Fruit fly (Drosophila melanogaster) whole organism, wandering third instar larva: ENCODE measurements around the gene eater.

Experiments
- Abd-B ChIP-seq: fragments of >200 bp; optimal IDR thresholded peaks from 2 replicates; lab custom pipeline; 2017; ENCODE audit warnings: missing biosample characterization, missing genetic modification characterization
- CG32264 ChIP-seq: fragments of 200-800 bp; sonication (Bioruptor generic); optimal IDR thresholded peaks from 2 replicates; lab custom pipeline; 2016; ENCODE audit warnings: missing biosample characterization, missing genetic modification characterization
- CG9705 ChIP-seq: fragments of 200-800 bp; sonication (Bioruptor generic); optimal IDR thresholded peaks from 2 replicates; lab custom pipeline; 2018; ENCODE audit warnings: missing biosample characterization, mild to moderate bottlenecking, missing genetic modification characterization
- CrebA ChIP-seq: fragments of 200-800 bp; sonication (Bioruptor generic); optimal IDR thresholded peaks from 2 replicates; lab custom pipeline; 2016; ENCODE audit warnings: missing biosample characterization, mild to moderate bottlenecking, missing genetic modification characterization, borderline replicate concordance
- Dfd ChIP-seq: fragments of >200 bp; optimal IDR thresholded peaks from 2 replicates; lab custom pipeline; 2017; ENCODE audit warnings: missing biosample characterization, missing genetic modification characterization
- Dif ChIP-seq: fragments of 200-275, 200-300 bp; sonication (Bioruptor generic); optimal IDR thresholded peaks from 2 replicates; lab custom pipeline; 2018; ENCODE audit warnings: missing biosample characterization, missing genetic modification characterization; ENCODE audit not compliant: partially characterized antibody
- HLH106 ChIP-seq: fragments of 200-800 bp; optimal IDR thresholded peaks from 3 replicates; lab custom pipeline; 2019; ENCODE audit warnings: missing biosample characterization, mild to moderate bottlenecking, missing genetic modification characterization, moderate library complexity
- Hnf4 ChIP-seq: fragments of 200-800 bp; sonication (Bioruptor generic); optimal IDR thresholded peaks from 2 replicates; lab custom pipeline; 2016; ENCODE audit warnings: missing biosample characterization, mild to moderate bottlenecking, missing genetic modification characterization
- Hr78 ChIP-seq: fragments of >200 bp; optimal IDR thresholded peaks from 2 replicates; lab custom pipeline; 2017; ENCODE audit warnings: missing biosample characterization, missing genetic modification characterization
- Hr83 ChIP-seq: fragments of 200-300 bp; sonication (Bioruptor generic); optimal IDR thresholded peaks from 2 replicates; lab custom pipeline; 2016; ENCODE audit warnings: missing biosample characterization, mild to moderate bottlenecking, missing genetic modification characterization, moderate library complexity; ENCODE audit not compliant: poor library complexity, severe bottlenecking
- Jra ChIP-seq: sonication (Bioruptor generic); optimal IDR thresholded peaks from 2 replicates; lab custom pipeline; 2016; ENCODE audit warnings: missing biosample characterization, missing genetic modification characterization
- Mio ChIP-seq: sonication (Bioruptor generic); optimal IDR thresholded peaks from 2 replicates; lab custom pipeline; 2016; ENCODE audit warnings: missing biosample characterization, missing genetic modification characterization
- Myc ChIP-seq: fragments of >200 bp; optimal IDR thresholded peaks from 2 replicates; lab custom pipeline; 2017
- N ChIP-seq: fragments of >200 bp; optimal IDR thresholded peaks from 2 replicates; lab custom pipeline; 2018; ENCODE audit warnings: missing biosample characterization, missing external identifiers, missing genetic modification characterization
- OdsH ChIP-seq: fragments of 200-800 bp; sonication (Bioruptor generic); optimal IDR thresholded peaks from 2 replicates; lab custom pipeline; 2016; ENCODE audit warnings: missing biosample characterization, mild to moderate bottlenecking, missing genetic modification characterization
- Sp1 ChIP-seq: fragments of 200-800 bp; sonication (Bioruptor generic); optimal IDR thresholded peaks from 3 replicates; lab custom pipeline; 2019; ENCODE audit warnings: missing biosample characterization, mild to moderate bottlenecking, missing genetic modification characterization, moderate library complexity
- Vsx2 ChIP-seq: fragments of 200-300, 225-300 bp; sonication (Bioruptor generic); optimal IDR thresholded peaks from 2 replicates; lab custom pipeline; 2018; ENCODE audit warnings: missing biosample characterization, missing genetic modification characterization; ENCODE audit not compliant: partially characterized antibody
- br ChIP-seq: fragments of 200-800 bp; sonication (Bioruptor generic); optimal IDR thresholded peaks from 2 replicates; lab custom pipeline; 2016; ENCODE audit warnings: missing biosample characterization, missing genetic modification characterization
- dl ChIP-seq, 2 experiments: fragments of 175-275, 200-275 bp in 1 of 2; fragments of 200-275 bp in 1 of 2; sonication (Bioruptor generic); optimal IDR thresholded peaks; lab custom pipeline; 2018; ENCODE audit warnings: mild to moderate bottlenecking in 2 of 2, missing biosample characterization in 2 of 2, missing genetic modification characterization in 2 of 2, moderate library complexity in 2 of 2; ENCODE audit not compliant: partially characterized antibody in 2 of 2, insufficient read depth in 1 of 2
- dmrt93B ChIP-seq: fragments of 200-800 bp; sonication (Bioruptor generic); optimal IDR thresholded peaks from 2 replicates; lab custom pipeline; 2018; ENCODE audit warnings: missing biosample characterization, mild to moderate bottlenecking, missing genetic modification characterization
- dsf ChIP-seq: sonication (Bioruptor generic); optimal IDR thresholded peaks from 2 replicates; lab custom pipeline; 2016; ENCODE audit warnings: missing biosample characterization, missing genetic modification characterization, borderline replicate concordance
- foxo ChIP-seq, 2 experiments: fragments of 200-800 bp; sonication (Bioruptor generic); optimal IDR thresholded peaks; 2 replicates in 1 of 2; 3 replicates in 1 of 2; lab custom pipeline; 2016 to 2017; ENCODE audit warnings: missing biosample characterization in 2 of 2, missing genetic modification characterization in 2 of 2
- fru ChIP-seq: fragments of 200-800 bp; sonication (Bioruptor generic); optimal IDR thresholded peaks from 3 replicates; lab custom pipeline; 2016; ENCODE audit warnings: missing biosample characterization, mild to moderate bottlenecking, missing genetic modification characterization
- jim ChIP-seq: fragments of 175-275, 200-325 bp; sonication (Bioruptor generic); optimal IDR thresholded peaks from 2 replicates; lab custom pipeline; 2016; ENCODE audit warnings: missing biosample characterization, mild to moderate bottlenecking, missing genetic modification characterization
- lola ChIP-seq: fragments of >200 bp; optimal IDR thresholded peaks from 2 replicates; lab custom pipeline; 2017; ENCODE audit warnings: missing biosample characterization, missing genetic modification characterization
- pan ChIP-seq: fragments of >200 bp; optimal IDR thresholded peaks from 2 replicates; lab custom pipeline; 2017
- psq ChIP-seq: fragments of 200-800 bp; sonication (Bioruptor generic); optimal IDR thresholded peaks from 3 replicates; lab custom pipeline; 2017; ENCODE audit warnings: missing biosample characterization, mild to moderate bottlenecking, missing genetic modification characterization, moderate library complexity
- rgr ChIP-seq: fragments of 200-800 bp; sonication (Bioruptor generic); optimal IDR thresholded peaks from 3 replicates; lab custom pipeline; 2016; ENCODE audit warnings: missing biosample characterization, mild to moderate bottlenecking, missing genetic modification characterization
- sage ChIP-seq: fragments of 200-800 bp; sonication (Bioruptor generic); optimal IDR thresholded peaks from 2 replicates; lab custom pipeline; 2016; ENCODE audit warnings: missing biosample characterization, mild to moderate bottlenecking, missing genetic modification characterization
- sv ChIP-seq: fragments of 200-800 bp; sonication (Bioruptor generic); optimal IDR thresholded peaks from 3 replicates; lab custom pipeline; 2016; ENCODE audit warnings: missing biosample characterization, missing genetic modification characterization
- tai ChIP-seq: sonication (Bioruptor generic); optimal IDR thresholded peaks from 2 replicates; lab custom pipeline; 2016; ENCODE audit warnings: missing biosample characterization, missing genetic modification characterization
- usp ChIP-seq: fragments of >200 bp; optimal IDR thresholded peaks from 2 replicates; lab custom pipeline; 2017; ENCODE audit warnings: missing biosample characterization, missing genetic modification characterization
- woc ChIP-seq: sonication (Bioruptor generic); optimal IDR thresholded peaks from 2 replicates; lab custom pipeline; 2016; ENCODE audit warnings: missing biosample characterization, mild to moderate bottlenecking, missing genetic modification characterization

The eater gene

DNA sequence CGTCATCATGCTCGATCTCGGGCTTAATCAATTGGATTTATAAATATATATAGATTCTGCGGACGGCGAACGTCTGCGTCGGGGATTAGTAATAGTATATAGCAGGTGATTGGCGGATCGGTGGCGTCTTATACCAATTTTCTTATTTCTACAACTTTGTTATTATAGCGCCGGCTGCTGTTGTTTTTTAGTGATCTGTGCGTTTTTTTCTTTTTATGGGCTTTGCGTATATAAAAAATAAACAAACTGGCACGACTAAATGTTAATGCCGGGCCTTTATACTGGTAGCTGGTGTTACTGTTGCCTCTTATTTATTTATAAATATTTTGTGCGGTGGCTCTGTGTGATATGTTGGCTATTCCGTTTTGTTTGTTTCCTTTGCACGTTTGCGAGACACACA lies 30.3 kb downstream of the eater start:
- no peak for TF ChIP-seq N
- TF ChIP-seq, all 38 proteins: peak for 0

DNA sequence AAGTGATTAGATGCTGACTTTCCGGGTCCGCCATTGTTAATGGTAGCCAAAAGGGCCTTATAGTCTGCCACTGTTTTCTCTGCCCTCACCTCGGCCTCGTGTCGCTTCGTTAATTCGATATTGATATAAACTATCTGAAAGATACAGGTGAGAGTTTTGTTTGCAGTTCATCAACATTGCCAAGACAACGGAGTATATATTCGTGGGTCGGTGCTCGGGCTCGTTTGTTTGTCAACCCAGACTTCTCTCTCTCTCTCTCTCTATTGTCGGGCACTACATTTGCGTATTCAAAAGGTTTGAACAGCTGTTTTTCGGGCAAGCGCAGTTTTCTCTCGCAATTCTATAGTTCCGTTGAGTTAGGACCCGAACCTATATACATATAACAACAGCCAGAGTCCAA lies 32.1 kb downstream of the eater start:
- TF ChIP-seq Dif (GFP tag; lab: Kevin White, UChicago) (no peak), sv (GFP tag; lab: Kevin White, UChicago) (no peak), HLH106 (tag; lab: Kevin White, UChicago) (no peak)
- TF ChIP-seq, all 38 proteins: peak for 0

- TF ChIP-seq dsf (no peak), sage (no peak), CrebA (GFP tag; lab: Kevin White, UChicago) (no peak), OdsH (GFP tag; lab: Kevin White, UChicago) (no peak), rgr (no peak), psq (GFP tag; lab: Kevin White, UChicago) (no peak)
These were observed 34.3 kb downstream of the eater start, which contains the start of gene CG43935 for dm6 chr3R:27065136-27065535. CG43935 (plus strand) TSS chr3R:27065436.

DNA sequence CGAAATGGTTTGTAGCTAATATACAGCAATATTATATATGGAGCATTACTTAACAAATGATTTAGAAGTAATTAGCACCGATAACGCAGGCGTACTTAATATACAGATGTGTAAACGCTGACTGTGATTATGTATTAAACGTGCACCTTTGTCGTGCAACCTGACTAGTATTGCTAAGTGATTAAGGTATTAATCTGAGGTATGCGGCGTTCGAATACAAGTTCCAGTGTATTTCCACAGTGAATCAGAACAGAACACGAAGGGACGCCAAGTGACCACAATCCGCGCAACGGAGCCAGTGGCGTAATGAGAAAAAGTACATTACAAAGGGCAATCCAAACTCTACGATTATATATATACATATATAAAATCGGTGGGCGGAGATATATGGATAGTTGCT lies 35.4 kb downstream of the eater start, which contains the start of gene Nep5:
Nep5 (minus strand) TSS at position 101 of the 400 bp plus-strand sequence.
- TF ChIP-seq OdsH (GFP tag; lab: Kevin White, UChicago) = no peak
- TF ChIP-seq rgr = no peak
- TF ChIP-seq Myc (lab: Kevin White, UChicago) = no peak
- TF ChIP-seq foxo (GFP tag; optimal IDR thresholded peaks at IDR 0.05; lab: Kevin White, UChicago) = no peak
- no peak for TF ChIP-seq pan
- no peak for TF ChIP-seq CG32264
- no peak for TF ChIP-seq woc (GFP tag; lab: Kevin White, UChicago)
- TF ChIP-seq Sp1 (GFP tag; lab: Kevin White, UChicago) = no peak
- TF ChIP-seq psq (GFP tag; lab: Kevin White, UChicago) = no peak
- TF ChIP-seq Vsx2 (GFP tag; lab: Kevin White, UChicago) = no peak
- no peak for TF ChIP-seq Jra (GFP tag; lab: Kevin White, UChicago)
- no peak for TF ChIP-seq Abd-B (GFP tag; lab: Kevin White, UChicago)
- TF ChIP-seq HLH106 (tag; lab: Kevin White, UChicago) = no peak
- TF ChIP-seq br (GFP tag; lab: Kevin White, UChicago) = no peak
- no peak for TF ChIP-seq Dif (GFP tag; lab: Kevin White, UChicago)
- no peak for TF ChIP-seq Hr78 (GFP tag; lab: Kevin White, UChicago)

dm6 chr3R:27061916-27062315 lies 37.6 kb downstream of the eater start, which contains the start of gene CG34292:
CG34292 (plus strand) TSS chr3R:27062216.
- TF ChIP-seq fru (GFP tag; lab: Kevin White, UChicago) = no peak
- TF ChIP-seq dl (GFP tag; optimal IDR thresholded peaks at IDR 0.05; lab: Kevin White, UChicago; ENCODE audit: insufficient read depth in 1 of 2, partially characterized antibody in 2 of 2) = no peak
- no peak for TF ChIP-seq CG9705 (GFP tag; lab: Kevin White, UChicago)
- no peak for TF ChIP-seq woc (GFP tag; lab: Kevin White, UChicago)
- no peak for TF ChIP-seq CG32264
- TF ChIP-seq br (GFP tag; lab: Kevin White, UChicago) = no peak
- no peak for TF ChIP-seq Vsx2 (GFP tag; lab: Kevin White, UChicago)
- TF ChIP-seq psq (GFP tag; lab: Kevin White, UChicago) = no peak
- no peak for TF ChIP-seq usp
- TF ChIP-seq sage = no peak
- no peak for TF ChIP-seq Mio (GFP tag; lab: Kevin White, UChicago)
- TF ChIP-seq Dfd = no peak
- no peak for TF ChIP-seq Hnf4
- no peak for TF ChIP-seq jim (GFP tag; lab: Kevin White, UChicago)
- TF ChIP-seq lola (GFP tag; lab: Kevin White, UChicago) = no peak
- TF ChIP-seq Hr83 (GFP tag; lab: Kevin White, UChicago) = no peak
- no peak for TF ChIP-seq tai (GFP tag; lab: Kevin White, UChicago)
- no peak for TF ChIP-seq dmrt93B (GFP tag; lab: Kevin White, UChicago)
- TF ChIP-seq Dif (GFP tag; lab: Kevin White, UChicago) = no peak
